Fruit fly (Drosophila melanogaster) whole organism, adult: ENCODE data around the gene CG43799.
A peak's percentile ranks its signal among the peaks of the same experiment; 100 is the strongest.

Experiments used
- CG11617 ChIP-seq: fragments of 200-800 bp; sonication (Bioruptor generic); optimal IDR thresholded peaks from 2 replicates; lab custom pipeline; 2017; ENCODE audit warnings: mild to moderate bottlenecking, missing biosample characterization, missing genetic modification reagents, missing genetic modification characterization
- CG12768 ChIP-seq: fragments of 200-800 bp; sonication (Bioruptor generic); optimal IDR thresholded peaks from 2 replicates; lab custom pipeline; 2017; ENCODE audit warnings: missing biosample characterization, missing genetic modification characterization, mild to moderate bottlenecking, moderate library complexity, missing genetic modification reagents
- CG14711 ChIP-seq: fragments of 200-800 bp; sonication (Bioruptor generic); optimal IDR thresholded peaks from 2 replicates; lab custom pipeline; 2018; ENCODE audit warnings: missing biosample characterization, mild to moderate bottlenecking, missing genetic modification characterization, moderate library complexity
- CG1620 ChIP-seq: fragments of 200-800 bp; sonication (Bioruptor generic); optimal IDR thresholded peaks from 2 replicates; lab custom pipeline; 2016; ENCODE audit warnings: missing biosample characterization, missing genetic modification characterization
- CG33017 ChIP-seq: fragments of 200-800 bp; sonication (Bioruptor generic); optimal IDR thresholded peaks from 2 replicates; lab custom pipeline; 2018; ENCODE audit warnings: missing biosample characterization, mild to moderate bottlenecking, missing genetic modification characterization, moderate library complexity
- CG5204 ChIP-seq: fragments of 200-800 bp; sonication (Bioruptor generic); optimal IDR thresholded peaks from 2 replicates; lab custom pipeline; 2016; ENCODE audit warnings: missing biosample characterization, missing genetic modification characterization
- CG7045 ChIP-seq: fragments of 200-800 bp; sonication (Bioruptor generic); optimal IDR thresholded peaks from 2 replicates; lab custom pipeline; 2017; ENCODE audit warnings: missing biosample characterization, mild to moderate bottlenecking, missing genetic modification characterization
- CG7101 ChIP-seq: fragments of 200-800 bp; sonication (Bioruptor generic); optimal IDR thresholded peaks from 2 replicates; lab custom pipeline; 2018; ENCODE audit warnings: missing biosample characterization, mild to moderate bottlenecking, missing genetic modification characterization, moderate library complexity
- Clk ChIP-seq: fragments of 200-800 bp; sonication (Bioruptor generic); optimal IDR thresholded peaks from 2 replicates; lab custom pipeline; 2017; ENCODE audit warnings: missing biosample characterization, missing genetic modification characterization
- Crg-1 ChIP-seq: fragments of 200-800 bp; sonication (Bioruptor generic); optimal IDR thresholded peaks from 2 replicates; lab custom pipeline; 2016; ENCODE audit warnings: missing biosample characterization, missing genetic modification characterization
- Hr96 ChIP-seq: fragments of 200-800 bp; sonication (Bioruptor generic); optimal IDR thresholded peaks from 2 replicates; lab custom pipeline; 2016; ENCODE audit warnings: missing biosample characterization, missing genetic modification characterization
- Mnt ChIP-seq: fragments of 200-800 bp; sonication (Bioruptor generic); optimal IDR thresholded peaks from 2 replicates; lab custom pipeline; 2016; ENCODE audit warnings: missing biosample characterization, mild to moderate bottlenecking, missing genetic modification characterization
- bab1 ChIP-seq: fragments of 200-800 bp; sonication (Bioruptor generic); optimal IDR thresholded peaks from 3 replicates; lab custom pipeline; 2019; ENCODE audit warnings: missing biosample characterization, mild to moderate bottlenecking, missing genetic modification characterization, moderate library complexity
- cic ChIP-seq: fragments of 200-800 bp; sonication (Bioruptor generic); optimal IDR thresholded peaks from 2 replicates; lab custom pipeline; 2017; ENCODE audit warnings: missing biosample characterization, mild to moderate bottlenecking, missing genetic modification characterization, moderate library complexity
- cnc ChIP-seq, 2 experiments: fragments of >200 bp; optimal IDR thresholded peaks; 2 replicates each; lab custom pipeline; 2017
- kay ChIP-seq: fragments of 200-800 bp; sonication (Bioruptor generic); peaks from one replicate; lab custom pipeline; 2016; ENCODE audit warnings: missing biosample characterization, missing genetic modification characterization, borderline replicate concordance
- ovo ChIP-seq: fragments of 200-800 bp; sonication (Bioruptor generic); optimal IDR thresholded peaks from 2 replicates; lab custom pipeline; 2016; ENCODE audit warnings: missing biosample characterization, missing genetic modification characterization
- pad ChIP-seq: fragments of 200-800 bp; sonication (Bioruptor generic); optimal IDR thresholded peaks from 3 replicates; lab custom pipeline; 2017; ENCODE audit warnings: missing biosample characterization, missing genetic modification characterization, mild to moderate bottlenecking, moderate library complexity, missing genetic modification reagents
- tj ChIP-seq: fragments of 200-800 bp; sonication (Bioruptor generic); optimal IDR thresholded peaks from 3 replicates; lab custom pipeline; 2017; ENCODE audit warnings: missing biosample characterization, mild to moderate bottlenecking, missing genetic modification characterization, moderate library complexity
- toe ChIP-seq: fragments of 200-800 bp; sonication (Bioruptor generic); optimal IDR thresholded peaks from 2 replicates; lab custom pipeline; 2016; ENCODE audit warnings: missing biosample characterization, missing genetic modification characterization

CG43799 gene

DNA sequence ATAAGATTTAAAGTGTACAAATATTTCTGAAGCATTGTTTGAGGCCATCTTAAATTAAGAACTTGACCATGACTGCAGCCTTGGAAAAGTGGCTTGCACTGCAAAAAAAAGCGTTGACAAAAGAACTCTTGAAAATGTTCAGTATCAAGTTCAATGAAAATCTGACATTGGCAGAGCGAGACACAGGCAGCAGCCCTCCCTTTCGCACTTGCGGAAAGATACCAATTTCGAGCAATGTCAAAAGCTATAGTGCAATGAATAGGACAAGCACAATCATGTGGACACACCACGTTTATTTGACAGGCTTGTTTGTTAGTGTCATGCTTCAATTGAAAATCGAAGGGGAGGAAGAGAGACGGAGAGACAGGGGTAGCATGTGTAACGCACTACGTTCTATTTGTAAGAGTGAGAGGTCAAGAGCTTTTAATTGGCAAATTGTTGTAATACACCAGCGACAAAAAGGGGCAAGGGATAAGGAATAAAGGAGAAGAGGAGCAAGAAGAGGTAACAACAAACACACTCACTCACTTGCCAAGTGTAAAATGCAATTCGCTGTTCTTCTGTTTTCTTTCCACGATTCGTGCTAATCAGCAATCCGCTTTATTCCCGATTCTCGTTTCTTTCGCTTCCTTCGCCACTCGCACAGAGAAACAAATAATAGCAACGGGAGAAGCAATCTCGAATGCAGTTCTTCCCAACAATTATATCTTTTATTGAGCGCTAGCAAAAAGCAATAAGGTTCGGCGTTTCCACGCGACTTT lies 23.9 kb upstream of the CG43799 start:
- TF ChIP-seq CG5204 (GFP tag; lab: Kevin White, UChicago) (no peak), tj (GFP tag; lab: Kevin White, UChicago) (peak; percentile 90), Mnt (GFP tag; lab: Kevin White, UChicago) (peak; percentile 73), CG14711 (tag; lab: Kevin White, UChicago) (no peak), CG7101 (tag; lab: Kevin White, UChicago) (no peak), Crg-1 (GFP tag; lab: Kevin White, UChicago) (no peak), cic (GFP tag; lab: Kevin White, UChicago) (peak; percentile 87), bab1 (GFP tag; lab: Kevin White, UChicago) (no peak), Clk (GFP tag; lab: Kevin White, UChicago) (no peak), Hr96 (GFP tag; lab: Kevin White, UChicago) (no peak), CG33017 (tag; lab: Kevin White, UChicago) (peak; percentile 24), CG12768 (peak; percentile 49), pad (GFP tag; lab: Kevin White, UChicago) (peak; percentile 46), ovo (GFP tag; lab: Kevin White, UChicago) (no peak), CG1620 (GFP tag; lab: Kevin White, UChicago) (no peak), CG7045 (GFP tag; lab: Kevin White, UChicago) (no peak), toe (GFP tag; lab: Kevin White, UChicago) (no peak), kay (peak; percentile 71), cnc (optimal IDR thresholded peaks at IDR 0.05; lab: Kevin White, UChicago) (peak in 1 of 2 experiments; percentile 8), CG11617 (GFP tag; lab: Kevin White, UChicago) (peak; percentile 43)

DNA sequence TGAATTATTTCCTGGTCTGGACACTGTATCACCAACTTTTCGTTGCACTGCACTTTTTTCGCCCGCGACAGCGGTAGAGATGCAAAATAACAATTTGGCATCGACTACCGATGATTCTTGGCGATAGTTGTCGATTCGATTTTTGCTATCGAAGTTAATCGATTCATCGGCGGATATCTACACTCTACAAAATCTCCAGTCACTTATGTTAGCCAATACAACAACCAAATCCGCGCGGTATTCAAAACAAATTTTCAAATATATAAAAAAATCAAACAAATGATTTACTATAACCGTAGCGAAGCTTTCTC lies 23.4 kb upstream of the CG43799 start, which contains the start of gene CG4502:
TSS of gene CG4502 (minus strand) at position 93 of the 311 bp plus-strand sequence.
- TF ChIP-seq CG11617 (GFP tag; lab: Kevin White, UChicago): peak; percentile 12
- TF ChIP-seq kay: no peak
- peak; percentile 67 for TF ChIP-seq bab1 (GFP tag; lab: Kevin White, UChicago)
- peak; percentile 23 for TF ChIP-seq CG7101 (tag; lab: Kevin White, UChicago)
- TF ChIP-seq CG7045 (GFP tag; lab: Kevin White, UChicago): peak; percentile 20
- peak; percentile 57 for TF ChIP-seq CG1620 (GFP tag; lab: Kevin White, UChicago)

DNA sequence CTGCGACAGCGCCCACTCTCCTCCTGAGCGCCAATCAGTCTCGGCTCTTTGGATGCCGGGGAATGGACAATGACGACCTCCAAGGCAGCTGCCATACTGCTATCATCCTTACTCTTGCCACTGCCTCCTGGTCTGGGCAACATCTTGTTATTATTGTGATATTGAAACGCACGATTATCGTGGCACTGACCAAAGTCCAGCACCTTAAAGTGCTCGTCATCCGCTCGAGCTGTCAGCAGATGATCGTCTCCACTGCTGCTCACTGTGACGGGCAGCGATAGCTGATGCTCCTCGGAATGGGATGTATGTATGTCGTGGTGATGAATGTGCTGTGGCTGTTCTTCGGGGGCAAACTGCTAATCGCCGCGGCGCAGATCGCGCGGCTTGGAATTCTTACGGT lies 19.9 kb upstream of the CG43799 start:
- TF ChIP-seq Clk (GFP tag; lab: Kevin White, UChicago) (no peak), Crg-1 (GFP tag; lab: Kevin White, UChicago) (no peak), Mnt (GFP tag; lab: Kevin White, UChicago) (no peak), cic (GFP tag; lab: Kevin White, UChicago) (no peak), ovo (GFP tag; lab: Kevin White, UChicago) (no peak), tj (GFP tag; lab: Kevin White, UChicago) (no peak), CG33017 (tag; lab: Kevin White, UChicago) (no peak), CG12768 (no peak), CG5204 (GFP tag; lab: Kevin White, UChicago) (no peak), kay (no peak), cnc (optimal IDR thresholded peaks at IDR 0.05; lab: Kevin White, UChicago) (no peak), CG7101 (tag; lab: Kevin White, UChicago) (no peak)

DNA sequence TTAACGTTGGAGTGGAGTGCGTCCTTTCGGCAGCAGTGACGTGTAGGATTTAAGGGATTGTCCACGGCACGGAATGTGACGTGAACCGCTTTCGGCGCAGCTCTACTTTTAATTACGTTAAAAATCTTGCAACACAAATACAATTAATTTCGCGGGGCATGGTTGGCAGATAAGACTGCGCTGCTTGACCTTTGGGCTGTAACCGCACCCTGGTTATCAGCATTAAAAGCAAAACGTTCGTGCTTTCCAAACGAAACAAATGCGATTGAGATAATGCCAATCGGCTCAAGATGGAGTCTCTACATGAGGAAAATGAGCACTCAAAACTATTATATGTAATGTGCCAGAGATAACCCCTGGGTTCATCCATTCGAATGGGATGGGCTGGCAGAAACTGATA lies 14.0 kb upstream of the CG43799 start:
- no peak for TF ChIP-seq Crg-1 (GFP tag; lab: Kevin White, UChicago)
- no peak for TF ChIP-seq CG33017 (tag; lab: Kevin White, UChicago)
- TF ChIP-seq ovo (GFP tag; lab: Kevin White, UChicago): no peak
- TF ChIP-seq CG1620 (GFP tag; lab: Kevin White, UChicago): no peak
- no peak for TF ChIP-seq CG14711 (tag; lab: Kevin White, UChicago)
- TF ChIP-seq Mnt (GFP tag; lab: Kevin White, UChicago): no peak
- TF ChIP-seq cic (GFP tag; lab: Kevin White, UChicago): no peak
- TF ChIP-seq Hr96 (GFP tag; lab: Kevin White, UChicago): no peak
- no peak for TF ChIP-seq CG11617 (GFP tag; lab: Kevin White, UChicago)
- no peak for TF ChIP-seq CG7101 (tag; lab: Kevin White, UChicago)
- TF ChIP-seq Clk (GFP tag; lab: Kevin White, UChicago): no peak
- no peak for TF ChIP-seq bab1 (GFP tag; lab: Kevin White, UChicago)
- TF ChIP-seq toe (GFP tag; lab: Kevin White, UChicago): no peak
- no peak for TF ChIP-seq pad (GFP tag; lab: Kevin White, UChicago)
- no peak for TF ChIP-seq CG12768
- no peak for TF ChIP-seq cnc (optimal IDR thresholded peaks at IDR 0.05; lab: Kevin White, UChicago)
- TF ChIP-seq CG7045 (GFP tag; lab: Kevin White, UChicago): no peak
- TF ChIP-seq kay: no peak
- TF ChIP-seq tj (GFP tag; lab: Kevin White, UChicago): no peak

DNA sequence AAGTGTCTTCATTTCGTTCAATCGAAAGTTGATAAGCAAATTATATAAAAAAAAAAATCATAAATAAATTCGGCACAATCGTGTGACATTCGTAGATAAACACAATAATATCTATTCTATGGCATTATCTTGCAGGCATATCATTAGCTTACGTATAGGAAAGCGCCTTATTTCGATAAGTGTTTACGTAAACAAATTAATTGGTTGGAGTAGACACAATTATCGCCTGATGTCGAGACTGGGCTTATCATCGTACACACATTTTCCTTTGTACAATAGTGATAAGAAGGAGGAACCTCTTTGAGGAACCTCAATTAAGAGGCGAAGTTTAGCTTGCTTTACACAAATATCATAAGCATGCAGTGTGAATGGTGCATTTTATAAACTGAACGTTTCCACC lies 12.6 kb upstream of the CG43799 start:
- TF ChIP-seq bab1 (GFP tag; lab: Kevin White, UChicago) (no peak), kay (peak; percentile 88), CG12768 (peak; percentile 26), CG7045 (GFP tag; lab: Kevin White, UChicago) (no peak), cnc (optimal IDR thresholded peaks at IDR 0.05; lab: Kevin White, UChicago) (no peak), Crg-1 (GFP tag; lab: Kevin White, UChicago) (no peak), cic (GFP tag; lab: Kevin White, UChicago) (peak; percentile 66), toe (GFP tag; lab: Kevin White, UChicago) (no peak), tj (GFP tag; lab: Kevin White, UChicago) (peak; percentile 15), CG5204 (GFP tag; lab: Kevin White, UChicago) (no peak), CG33017 (tag; lab: Kevin White, UChicago) (peak; percentile 19), Hr96 (GFP tag; lab: Kevin White, UChicago) (no peak), Mnt (GFP tag; lab: Kevin White, UChicago) (no peak), pad (GFP tag; lab: Kevin White, UChicago) (no peak), CG11617 (GFP tag; lab: Kevin White, UChicago) (no peak), CG14711 (tag; lab: Kevin White, UChicago) (no peak)
